Fruit fly (Drosophila melanogaster) whole organism, embryonic: ENCODE data around the gene mtsh.

Source experiments
- Bdp1 ChIP-seq: fragments of 200-800 bp; sonication (Bioruptor generic); optimal IDR thresholded peaks from 3 replicates; lab custom pipeline; 2016; ENCODE audit warnings: missing biosample characterization, missing genetic modification characterization
- CG10267 ChIP-seq: fragments of 200-800 bp; sonication (Bioruptor generic); optimal IDR thresholded peaks from 2 replicates; lab custom pipeline; 2018; ENCODE audit warnings: missing biosample characterization, mild to moderate bottlenecking, missing genetic modification characterization, moderate library complexity
- CG10462 ChIP-seq: fragments of 200-800 bp; sonication (Bioruptor generic); optimal IDR thresholded peaks from 2 replicates; lab custom pipeline; 2016; ENCODE audit warnings: missing biosample characterization, missing genetic modification characterization
- CG10979 ChIP-seq: fragments of 200-800 bp; sonication (Bioruptor generic); optimal IDR thresholded peaks from 2 replicates; lab custom pipeline; 2018; ENCODE audit warnings: missing biosample characterization, mild to moderate bottlenecking, missing genetic modification characterization, moderate library complexity
- CG11456 ChIP-seq: fragments of 200-800 bp; sonication (Bioruptor generic); IDR thresholded peaks from 3 replicates; pipeline ENCODE4 v1.3.6; 2022; ENCODE audit warnings: missing biosample characterization, missing genetic modification characterization
- CG12942 ChIP-seq: fragments of 200-800 bp; sonication (Bioruptor generic); optimal IDR thresholded peaks from 3 replicates; lab custom pipeline; 2016; ENCODE audit warnings: missing biosample characterization, missing genetic modification characterization
- CG15011 ChIP-seq: fragments of 200-800 bp; sonication (Bioruptor generic); optimal IDR thresholded peaks from 3 replicates; lab custom pipeline; 2018; ENCODE audit warnings: missing biosample characterization, mild to moderate bottlenecking, missing genetic modification characterization
- CG1529 ChIP-seq: fragments of 200-800 bp; sonication (Bioruptor generic); optimal IDR thresholded peaks from 3 replicates; lab custom pipeline; 2018; ENCODE audit warnings: missing biosample characterization, missing genetic modification characterization
- CG16815 ChIP-seq: fragments of 200-800 bp; sonication (Bioruptor generic); optimal IDR thresholded peaks from 3 replicates; lab custom pipeline; 2017; ENCODE audit warnings: missing biosample characterization, mild to moderate bottlenecking, missing genetic modification characterization
- CG18262 ChIP-seq: fragments of 200-800 bp; optimal IDR thresholded peaks from 3 replicates; lab custom pipeline; 2019; ENCODE audit warnings: missing biosample characterization, mild to moderate bottlenecking, missing genetic modification characterization, moderate library complexity
- CG31388 ChIP-seq: fragments of 200-800 bp; sonication (Bioruptor generic); optimal IDR thresholded peaks from 2 replicates; lab custom pipeline; 2016; ENCODE audit warnings: missing biosample characterization, missing genetic modification characterization
- CG3163 ChIP-seq: fragments of 200-800 bp; sonication (Bioruptor generic); optimal IDR thresholded peaks from 3 replicates; lab custom pipeline; 2016; ENCODE audit warnings: missing biosample characterization, missing genetic modification characterization
- CG32767 ChIP-seq: fragments of 200-800 bp; sonication (Bioruptor generic); IDR thresholded peaks from 2 replicates; pipeline ENCODE4 v1.3.6; 2022; ENCODE audit warnings: missing biosample characterization, missing genetic modification characterization
- CG3847 ChIP-seq: fragments of 200-800 bp; sonication (Bioruptor generic); IDR thresholded peaks from 2 replicates; pipeline ENCODE4 v1.3.6; 2022; ENCODE audit warnings: missing biosample characterization, missing genetic modification characterization
- CG4854 ChIP-seq: fragments of 200-800 bp; sonication (Bioruptor generic); optimal IDR thresholded peaks from 2 replicates; lab custom pipeline; 2016; ENCODE audit warnings: missing biosample characterization, missing genetic modification characterization, inconsistent platforms
- CG6272 ChIP-seq: fragments of 200-800 bp; sonication (Bioruptor generic); IDR thresholded peaks from 2 replicates; pipeline ENCODE4 v1.3.6; 2022; ENCODE audit warnings: missing biosample characterization, missing genetic modification characterization
- CG6765 ChIP-seq: fragments of 200-800 bp; sonication (Bioruptor generic); optimal IDR thresholded peaks from 3 replicates; lab custom pipeline; 2017; ENCODE audit warnings: missing biosample characterization, mild to moderate bottlenecking, missing genetic modification characterization
- CG8290 ChIP-seq, 3 experiments: fragments of 200-800 bp; sonication (Bioruptor generic); optimal IDR thresholded peaks; 2 replicates each; lab custom pipeline; 2016 to 2019; ENCODE audit warnings: missing biosample characterization in 3 of 3, missing genetic modification characterization in 3 of 3, mild to moderate bottlenecking in 2 of 3, moderate library complexity in 1 of 3
- CG8765 ChIP-seq: fragments of 200-800 bp; sonication (Bioruptor generic); IDR thresholded peaks from 2 replicates; pipeline ENCODE4 v1.3.6; 2022; ENCODE audit warnings: missing biosample characterization, missing genetic modification characterization
- CG8944 ChIP-seq: fragments of 200-800 bp; sonication (Bioruptor generic); optimal IDR thresholded peaks from 3 replicates; lab custom pipeline; 2016; ENCODE audit warnings: missing biosample characterization, missing genetic modification characterization
- CG9609 ChIP-seq: fragments of 200-800 bp; sonication (Bioruptor generic); optimal IDR thresholded peaks from 3 replicates; lab custom pipeline; 2016; ENCODE audit warnings: missing biosample characterization, missing genetic modification characterization
- CG9797 ChIP-seq: fragments of 200-800 bp; sonication (Bioruptor generic); optimal IDR thresholded peaks from 3 replicates; lab custom pipeline; 2018; ENCODE audit warnings: missing biosample characterization, mild to moderate bottlenecking, missing genetic modification characterization
- CkIIα-i1 ChIP-seq: fragments of 200-800 bp; sonication (Bioruptor generic); IDR thresholded peaks from 2 replicates; pipeline ENCODE4 v1.3.6; 2022; ENCODE audit warnings: missing biosample characterization, missing genetic modification characterization
- D ChIP-seq, 2 experiments: fragments of 200-800 bp in 1 of 2; fragments of >200 bp in 1 of 2; sonication (Bioruptor generic) in 1 of 2; optimal IDR thresholded peaks; 2 replicates in 1 of 2; 3 replicates in 1 of 2; lab custom pipeline; 2017; ENCODE audit warnings: mild to moderate bottlenecking in 1 of 2, missing biosample characterization in 1 of 2, missing genetic modification characterization in 1 of 2, missing genetic modification reagents in 1 of 2
- D19A ChIP-seq: fragments of 200-800 bp; optimal IDR thresholded peaks from 3 replicates; lab custom pipeline; 2019; ENCODE audit warnings: missing biosample characterization, mild to moderate bottlenecking, missing genetic modification characterization, moderate library complexity
- Dip3 ChIP-seq: fragments of 200-800 bp; sonication (Bioruptor generic); optimal IDR thresholded peaks from 3 replicates; lab custom pipeline; 2016; ENCODE audit warnings: missing biosample characterization, missing genetic modification characterization
- Dref ChIP-seq: fragments of 200-800 bp; sonication (Bioruptor generic); IDR thresholded peaks from 2 replicates; pipeline ENCODE4 v1.3.6; 2022; ENCODE audit warnings: missing biosample characterization, missing genetic modification characterization
- Fer2 ChIP-seq: fragments of 200-800 bp; sonication (Bioruptor generic); optimal IDR thresholded peaks from 2 replicates; lab custom pipeline; 2018; ENCODE audit warnings: missing biosample characterization, mild to moderate bottlenecking, missing genetic modification characterization, moderate library complexity
- HmgD ChIP-seq: fragments of 200-800 bp; sonication (Bioruptor generic); optimal IDR thresholded peaks from 3 replicates; lab custom pipeline; 2016; ENCODE audit warnings: missing biosample characterization, missing genetic modification characterization
- MESR4 ChIP-seq: fragments of 200-800 bp; sonication (Bioruptor generic); optimal IDR thresholded peaks from 2 replicates; lab custom pipeline; 2018; ENCODE audit warnings: missing biosample characterization, mild to moderate bottlenecking, missing genetic modification characterization, moderate library complexity
- Max ChIP-seq: fragments of 200-800 bp; sonication (Bioruptor generic); optimal IDR thresholded peaks from 2 replicates; lab custom pipeline; 2016; ENCODE audit warnings: missing biosample characterization, mild to moderate bottlenecking, missing genetic modification characterization
- Oaz ChIP-seq: fragments of 200-800 bp; sonication (Bioruptor generic); IDR thresholded peaks from 2 replicates; pipeline ENCODE4 v1.3.6; 2022; ENCODE audit warnings: missing biosample characterization, missing genetic modification characterization
- Ravus ChIP-seq: fragments of 200-800 bp; sonication (Bioruptor generic); IDR thresholded peaks from 2 replicates; pipeline ENCODE4 v1.3.6; 2022; ENCODE audit warnings: missing biosample characterization, missing genetic modification characterization
- Rx ChIP-seq: fragments of 200-800 bp; sonication (Bioruptor generic); IDR thresholded peaks from 2 replicates; pipeline ENCODE4 v1.3.6; 2022; ENCODE audit warnings: missing biosample characterization, missing genetic modification characterization
- Side ChIP-seq: fragments of 200-800 bp; sonication (Bioruptor generic); optimal IDR thresholded peaks from 2 replicates; lab custom pipeline; 2016; ENCODE audit warnings: missing biosample characterization, missing genetic modification characterization
- ash1 ChIP-seq: fragments of 200-800 bp; sonication (Bioruptor generic); optimal IDR thresholded peaks from 2 replicates; lab custom pipeline; 2018; ENCODE audit warnings: missing biosample characterization, mild to moderate bottlenecking, missing genetic modification characterization
- bab2 ChIP-seq: fragments of 200-800 bp; sonication (Bioruptor generic); optimal IDR thresholded peaks from 2 replicates; lab custom pipeline; 2016; ENCODE audit warnings: missing biosample characterization, missing genetic modification characterization
- cas ChIP-seq: fragments of 200-800 bp; sonication (Bioruptor generic); IDR thresholded peaks from 2 replicates; pipeline ENCODE4 v1.3.6; 2022; ENCODE audit warnings: missing biosample characterization, missing genetic modification characterization
- cg ChIP-seq: fragments of 200-800 bp; sonication (Bioruptor generic); optimal IDR thresholded peaks from 3 replicates; lab custom pipeline; 2019; ENCODE audit warnings: missing biosample characterization, mild to moderate bottlenecking, missing genetic modification characterization, moderate library complexity
- croc ChIP-seq: fragments of 200-800 bp; sonication (Bioruptor generic); conservative IDR thresholded peaks from 3 replicates; pipeline ENCODE4 v1.3.6; 2022; ENCODE audit warnings: missing biosample characterization, missing genetic modification characterization
- danr ChIP-seq: fragments of 200-800 bp; sonication (Bioruptor generic); IDR thresholded peaks from 2 replicates; pipeline ENCODE4 v1.3.6; 2022; ENCODE audit warnings: missing biosample characterization, missing genetic modification characterization
- eyg ChIP-seq: fragments of 200-800 bp; sonication (Bioruptor generic); optimal IDR thresholded peaks from 3 replicates; lab custom pipeline; 2016; ENCODE audit warnings: missing biosample characterization, missing genetic modification characterization
- inv ChIP-seq: fragments of 200-800 bp; sonication (Bioruptor generic); IDR thresholded peaks from 2 replicates; pipeline ENCODE4 v1.3.6; 2022; ENCODE audit warnings: missing biosample characterization, missing genetic modification characterization; ENCODE audit not compliant: partially characterized antibody
- lbe ChIP-seq: fragments of 200-800 bp; sonication (Bioruptor generic); optimal IDR thresholded peaks from 2 replicates; lab custom pipeline; 2016; ENCODE audit warnings: missing biosample characterization, mild to moderate bottlenecking, missing genetic modification characterization
- pan ChIP-seq, 4 experiments: fragments of >200 bp in 3 of 4; fragments of 200-800 bp in 1 of 4; sonication (Bioruptor generic) in 1 of 4; optimal IDR thresholded peaks in 3 of 4; IDR thresholded peaks in 1 of 4; 2 replicates each; pipeline versions ENCODE4 v1.3.6 to Lab custom; 2017 to 2022; ENCODE audit warnings: missing biosample characterization in 2 of 4, missing genetic modification characterization in 2 of 4, mixed read lengths in 1 of 4
- pita ChIP-seq: fragments of 200-800 bp; sonication (Bioruptor generic); optimal IDR thresholded peaks from 2 replicates; lab custom pipeline; 2017; ENCODE audit warnings: missing biosample characterization, mild to moderate bottlenecking, missing genetic modification characterization
- pros ChIP-seq: fragments of 200-800 bp; sonication (Bioruptor generic); optimal IDR thresholded peaks from 3 replicates; lab custom pipeline; 2019; ENCODE audit warnings: missing biosample characterization, mild to moderate bottlenecking, missing genetic modification characterization, moderate library complexity
- psq ChIP-seq: fragments of 200-800 bp; sonication (Bioruptor generic); optimal IDR thresholded peaks from 2 replicates; lab custom pipeline; 2017; ENCODE audit warnings: missing biosample characterization, missing genetic modification characterization
- zf30C ChIP-seq: fragments of 200-800 bp; sonication (Bioruptor generic); optimal IDR thresholded peaks from 3 replicates; lab custom pipeline; 2018; ENCODE audit warnings: missing biosample characterization, mild to moderate bottlenecking, missing genetic modification characterization

mtsh gene

DNA sequence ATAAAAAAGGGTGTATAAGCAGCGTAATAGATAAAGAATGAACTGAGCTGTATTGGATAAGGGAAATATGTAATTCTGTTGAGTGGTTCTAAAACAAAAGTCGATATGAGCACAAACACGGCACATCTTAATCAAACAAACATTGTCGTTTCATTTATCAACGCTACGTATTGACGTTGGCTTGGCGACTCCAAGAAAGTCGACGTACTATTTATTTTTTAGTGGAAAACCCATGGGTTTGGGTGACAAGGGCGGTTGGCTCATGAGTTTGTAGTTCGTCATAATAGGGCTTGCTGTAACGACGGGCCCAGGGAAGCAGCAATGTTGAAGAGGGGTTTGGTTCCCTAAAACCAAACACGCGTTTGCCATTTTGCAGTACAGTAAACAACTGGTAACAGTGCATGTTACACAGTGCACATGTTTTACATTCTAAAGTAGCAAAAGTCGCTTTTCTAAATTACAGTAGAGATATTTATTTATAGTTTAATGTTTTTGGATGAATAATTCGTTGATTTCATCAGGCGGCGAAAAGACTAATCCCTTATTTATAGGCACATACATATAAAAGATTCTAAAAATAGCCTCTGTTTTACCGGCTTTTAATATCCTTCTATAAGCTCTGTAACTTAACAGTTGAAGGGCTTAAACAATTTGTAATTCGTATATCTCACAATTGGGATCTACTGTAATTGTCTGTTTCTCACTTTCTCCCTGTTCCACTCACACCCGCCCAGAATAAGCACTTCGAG is 41.7 kb upstream of the mtsh start (continued):
- TF ChIP-seq CG1529 (GFP tag; lab: Kevin White, UChicago) = no peak
- no peak for TF ChIP-seq Oaz (GFP tag; lab: Robert Waterston, UW)
- no peak for TF ChIP-seq ash1 (GFP tag; lab: Kevin White, UChicago)
- no peak for TF ChIP-seq cg (GFP tag; lab: Kevin White, UChicago)
- TF ChIP-seq Dip3 (GFP tag; lab: Kevin White, UChicago) = peak; percentile 26
- peak; percentile 26 for TF ChIP-seq lbe (GFP tag; lab: Kevin White, UChicago)
- no peak for TF ChIP-seq bab2 (GFP tag; lab: Kevin White, UChicago)
- peak; percentile 35 for TF ChIP-seq CG10979 (tag; lab: Kevin White, UChicago)
- TF ChIP-seq CG10462 (GFP tag; lab: Kevin White, UChicago) = no peak
- no peak for TF ChIP-seq CG9609 (GFP tag; lab: Kevin White, UChicago)
- TF ChIP-seq CG16815 (GFP tag; lab: Kevin White, UChicago) = peak; percentile 20
- no peak for TF ChIP-seq CG3163
- no peak for TF ChIP-seq danr
- TF ChIP-seq CG8944 (GFP tag; lab: Kevin White, UChicago) = no peak
- TF ChIP-seq CG8290 (GFP tag; optimal IDR thresholded peaks at IDR 0.05; lab: Kevin White, UChicago) = no peak
- no peak for TF ChIP-seq CG8290 (tag; optimal IDR thresholded peaks at IDR 0.05; lab: Kevin White, UChicago)
- no peak for TF ChIP-seq CG4854 (GFP tag; lab: Kevin White, UChicago)
- TF ChIP-seq Bdp1 = no peak
- peak; percentile 15 for TF ChIP-seq CG10267 (tag; lab: Kevin White, UChicago)
- TF ChIP-seq Max = peak; percentile 6
- no peak for TF ChIP-seq CG6765 (GFP tag; lab: Kevin White, UChicago)
- no peak for TF ChIP-seq CG32767 (GFP tag; lab: Robert Waterston, UW)
- TF ChIP-seq Rx = no peak
- no peak for TF ChIP-seq CG12942 (GFP tag; lab: Kevin White, UChicago)
- TF ChIP-seq CG18262 (tag; lab: Kevin White, UChicago) = peak; percentile 43
- no peak for TF ChIP-seq D19A
- TF ChIP-seq zf30C (GFP tag; lab: Kevin White, UChicago) = no peak
- no peak for TF ChIP-seq CG6272
- no peak for TF ChIP-seq Ravus (GFP tag; lab: Robert Waterston, UW)
- TF ChIP-seq HmgD (GFP tag; lab: Kevin White, UChicago) = no peak
- TF ChIP-seq inv (GFP tag; lab: Robert Waterston, UW) = no peak
- TF ChIP-seq Fer2 = no peak
- no peak for TF ChIP-seq eyg (GFP tag; lab: Kevin White, UChicago)
- TF ChIP-seq D (optimal IDR thresholded peaks at IDR 0.05; lab: Kevin White, UChicago) = no peak
- TF ChIP-seq D (GFP tag; optimal IDR thresholded peaks at IDR 0.05; lab: Kevin White, UChicago) = peak; percentile 46
- TF ChIP-seq CG8765 (GFP tag; lab: Robert Waterston, UW) = no peak
- peak; percentile 51 for TF ChIP-seq pros
- peak; percentile 35; the same call in 1 of the 3 replicates for TF ChIP-seq CG11456 (GFP tag; lab: Robert Waterston, UW)
- TF ChIP-seq Dref (GFP tag; lab: Robert Waterston, UW) = no peak
- TF ChIP-seq CkIIα-i1 (GFP tag; lab: Robert Waterston, UW) = no peak
- no peak for TF ChIP-seq Side (GFP tag; lab: Kevin White, UChicago)
- TF ChIP-seq CG3847 (GFP tag; lab: Robert Waterston, UW) = no peak
- TF ChIP-seq croc (GFP tag; lab: Robert Waterston, UW) = no peak
- no peak for TF ChIP-seq cas (GFP tag; lab: Robert Waterston, UW)
- TF ChIP-seq pan (optimal IDR thresholded peaks at IDR 0.05; lab: Kevin White, UChicago) = no peak
- TF ChIP-seq pan (GFP tag; optimal IDR thresholded peaks at IDR 0.05 in 1 of 2, IDR thresholded peaks at IDR 0.05 in 1 of 2) = no peak
- TF ChIP-seq CG15011 (GFP tag; lab: Kevin White, UChicago) = no peak
- TF ChIP-seq MESR4 = no peak
- no peak for TF ChIP-seq CG31388 (GFP tag; lab: Kevin White, UChicago)
- TF ChIP-seq pita = no peak
- no peak for TF ChIP-seq psq (GFP tag; lab: Kevin White, UChicago)
- TF ChIP-seq CG9797 (GFP tag; lab: Kevin White, UChicago) = no peak
